Fruit fly (Drosophila melanogaster) whole organism, prepupa: ENCODE measurements around the gene eIF4G1.

Source experiments
- CG11294 ChIP-seq: fragments of 200-800 bp; sonication (Bioruptor generic); IDR thresholded peaks from 2 replicates; pipeline ENCODE4 v1.3.6; 2022; ENCODE audit warnings: missing biosample characterization, missing genetic modification characterization
- CG16779 ChIP-seq: fragments of 200-800 bp; sonication (Bioruptor generic); optimal IDR thresholded peaks from 3 replicates; lab custom pipeline; 2017; ENCODE audit warnings: missing biosample characterization, mild to moderate bottlenecking, missing genetic modification characterization
- CG32006 ChIP-seq: fragments of 200-800 bp; sonication (Bioruptor generic); optimal IDR thresholded peaks from 3 replicates; lab custom pipeline; 2017; ENCODE audit warnings: missing biosample characterization, mild to moderate bottlenecking, missing genetic modification characterization
- CG34406 ChIP-seq: fragments of 200-800 bp; sonication (Bioruptor generic); optimal IDR thresholded peaks from 3 replicates; lab custom pipeline; 2016; ENCODE audit warnings: missing biosample characterization, missing genetic modification characterization
- CG7368 ChIP-seq: fragments of 200-800 bp; sonication (Bioruptor generic); optimal IDR thresholded peaks from 3 replicates; lab custom pipeline; 2016; ENCODE audit warnings: missing biosample characterization, missing genetic modification characterization
- CG8632 ChIP-seq: fragments of 200-800 bp; sonication (Bioruptor generic); optimal IDR thresholded peaks from 3 replicates; lab custom pipeline; 2016; ENCODE audit warnings: missing biosample characterization, missing genetic modification characterization
- Eip78C ChIP-seq: fragments of 200-800 bp; sonication (Bioruptor generic); peaks from one replicate; lab custom pipeline; 2016; ENCODE audit warnings: missing biosample characterization, missing genetic modification characterization
- Hr39 ChIP-seq: fragments of 200-800 bp; sonication (Bioruptor generic); optimal IDR thresholded peaks from 2 replicates; lab custom pipeline; 2016; ENCODE audit warnings: missing biosample characterization, missing genetic modification characterization
- esn ChIP-seq: fragments of 200-800 bp; sonication (Bioruptor generic); optimal IDR thresholded peaks from 2 replicates; lab custom pipeline; 2016; ENCODE audit warnings: missing biosample characterization, mild to moderate bottlenecking, missing genetic modification characterization, moderate library complexity
- fd59A ChIP-seq: fragments of 200-800 bp; sonication (Bioruptor generic); optimal IDR thresholded peaks from 2 replicates; lab custom pipeline; 2017; ENCODE audit warnings: missing biosample characterization, mild to moderate bottlenecking, missing genetic modification characterization, missing genetic modification reagents
- svp ChIP-seq: fragments of 200-800 bp; sonication (Bioruptor generic); peaks from one replicate; lab custom pipeline; 2016; ENCODE audit warnings: missing biosample characterization, missing genetic modification characterization

dm6 chr4:974632-975031 lies 44.1 kb upstream of the eIF4G1 start:
- no peak for TF ChIP-seq CG16779 (tag; lab: Kevin White, UChicago)
- no peak for TF ChIP-seq CG32006 (GFP tag; lab: Kevin White, UChicago)
- no peak for TF ChIP-seq CG8632 (GFP tag; lab: Kevin White, UChicago)
- no peak for TF ChIP-seq CG7368
- no peak for TF ChIP-seq Eip78C (GFP tag; lab: Kevin White, UChicago)
- TF ChIP-seq esn (GFP tag; lab: Kevin White, UChicago): no peak
- TF ChIP-seq CG34406 (GFP tag; lab: Kevin White, UChicago): no peak
- TF ChIP-seq Hr39 (GFP tag; lab: Kevin White, UChicago): no peak
- no peak for TF ChIP-seq svp (GFP tag; lab: Kevin White, UChicago)
- TF ChIP-seq fd59A (GFP tag; lab: Kevin White, UChicago): no peak
- TF ChIP-seq CG11294 (GFP tag; lab: Robert Waterston, UW): no peak
